Fruit fly (Drosophila melanogaster) whole organism, adult: ENCODE measurements around the gene CG31021.

Experiments used
- CG11617 ChIP-seq: fragments of 200-800 bp; sonication (Bioruptor generic); optimal IDR thresholded peaks from 2 replicates; lab custom pipeline; 2017; ENCODE audit warnings: mild to moderate bottlenecking, missing biosample characterization, missing genetic modification reagents, missing genetic modification characterization
- CG12768 ChIP-seq: fragments of 200-800 bp; sonication (Bioruptor generic); optimal IDR thresholded peaks from 2 replicates; lab custom pipeline; 2017; ENCODE audit warnings: missing biosample characterization, missing genetic modification characterization, mild to moderate bottlenecking, moderate library complexity, missing genetic modification reagents
- CG33017 ChIP-seq: fragments of 200-800 bp; sonication (Bioruptor generic); optimal IDR thresholded peaks from 2 replicates; lab custom pipeline; 2018; ENCODE audit warnings: missing biosample characterization, mild to moderate bottlenecking, missing genetic modification characterization, moderate library complexity
- CG5204 ChIP-seq: fragments of 200-800 bp; sonication (Bioruptor generic); optimal IDR thresholded peaks from 2 replicates; lab custom pipeline; 2016; ENCODE audit warnings: missing biosample characterization, missing genetic modification characterization
- CG7045 ChIP-seq: fragments of 200-800 bp; sonication (Bioruptor generic); optimal IDR thresholded peaks from 2 replicates; lab custom pipeline; 2017; ENCODE audit warnings: missing biosample characterization, mild to moderate bottlenecking, missing genetic modification characterization
- CG7101 ChIP-seq: fragments of 200-800 bp; sonication (Bioruptor generic); optimal IDR thresholded peaks from 2 replicates; lab custom pipeline; 2018; ENCODE audit warnings: missing biosample characterization, mild to moderate bottlenecking, missing genetic modification characterization, moderate library complexity
- cnc ChIP-seq, 2 experiments: fragments of >200 bp; optimal IDR thresholded peaks; 2 replicates each; lab custom pipeline; 2017
- kay ChIP-seq: fragments of 200-800 bp; sonication (Bioruptor generic); peaks from one replicate; lab custom pipeline; 2016; ENCODE audit warnings: missing biosample characterization, missing genetic modification characterization, borderline replicate concordance
- ovo ChIP-seq: fragments of 200-800 bp; sonication (Bioruptor generic); optimal IDR thresholded peaks from 2 replicates; lab custom pipeline; 2016; ENCODE audit warnings: missing biosample characterization, missing genetic modification characterization
- pad ChIP-seq: fragments of 200-800 bp; sonication (Bioruptor generic); optimal IDR thresholded peaks from 3 replicates; lab custom pipeline; 2017; ENCODE audit warnings: missing biosample characterization, missing genetic modification characterization, mild to moderate bottlenecking, moderate library complexity, missing genetic modification reagents
- tj ChIP-seq: fragments of 200-800 bp; sonication (Bioruptor generic); optimal IDR thresholded peaks from 3 replicates; lab custom pipeline; 2017; ENCODE audit warnings: missing biosample characterization, mild to moderate bottlenecking, missing genetic modification characterization, moderate library complexity
- toe ChIP-seq: fragments of 200-800 bp; sonication (Bioruptor generic); optimal IDR thresholded peaks from 2 replicates; lab custom pipeline; 2016; ENCODE audit warnings: missing biosample characterization, missing genetic modification characterization

dm6 chr3R:30596704-30597103 lies 5.3 kb upstream of the CG31021 start, which contains the start of gene CG31019:
- TF ChIP-seq CG33017 (no peak), CG11617 (GFP tag; lab: Kevin White, UChicago) (no peak), ovo (GFP tag; lab: Kevin White, UChicago) (no peak), kay (no peak), pad (no peak), CG7045 (GFP tag; lab: Kevin White, UChicago) (no peak), cnc (optimal IDR thresholded peaks at IDR 0.05; lab: Kevin White, UChicago) (no peak), CG7101 (tag; lab: Kevin White, UChicago) (no peak), tj (GFP tag; lab: Kevin White, UChicago) (no peak), CG12768 (GFP tag; lab: Kevin White, UChicago) (no peak), CG5204 (no peak), toe (no peak)
